Worm (Caenorhabditis elegans) whole organism, midembryonic: ENCODE results near the gene C55A6.7.

Experiments
- T22C8.4 ChIP-seq: fragments of 200-800 bp; sonication (Bioruptor generic); IDR thresholded peaks from 2 replicates; pipeline ENCODE4 v1.3.6; 2022; ENCODE audit warnings: missing genetic modification characterization, missing compliant biosample characterization
- cog-1 ChIP-seq: sonication (generic microtip); optimal IDR thresholded peaks from 2 replicates; lab custom pipeline; 2016; ENCODE audit warnings: missing genetic modification characterization, missing compliant biosample characterization
- flt-1 ChIP-seq: fragments of 200-800 bp; sonication (Bioruptor generic); IDR thresholded peaks from 2 replicates; pipeline ENCODE4 v1.3.6; 2022; ENCODE audit warnings: missing genetic modification characterization, missing compliant biosample characterization
- klf-2 ChIP-seq: fragments of 200-800 bp; sonication (Bioruptor generic); conservative IDR thresholded peaks from 2 replicates; pipeline ENCODE4 v1.3.6; 2022; ENCODE audit warnings: missing genetic modification reagents, missing genetic modification characterization, missing compliant biosample characterization
- med-1 ChIP-seq: sonication (generic microtip); optimal IDR thresholded peaks from 2 replicates; lab custom pipeline; 2017; ENCODE audit warnings: missing genetic modification characterization, mild to moderate bottlenecking, missing compliant biosample characterization, antibody characterized with exemption, missing genetic modification reagents; ENCODE audit not compliant: insufficient read depth
- ref-1 ChIP-seq: fragments of 200-800 bp; sonication (Bioruptor generic); conservative IDR thresholded peaks from 2 replicates; pipeline ENCODE4 v1.3.6; 2022; ENCODE audit warnings: missing genetic modification reagents, missing genetic modification characterization, missing compliant biosample characterization
- tab-1 ChIP-seq: fragments of 200-800 bp; sonication (Bioruptor generic); IDR thresholded peaks from 2 replicates; pipeline ENCODE4 v1.3.6; 2022; ENCODE audit warnings: missing genetic modification characterization, missing compliant biosample characterization
- ztf-23 ChIP-seq: fragments of 200-800 bp; sonication (Bioruptor generic); IDR thresholded peaks from 2 replicates; pipeline ENCODE4 v1.3.6; 2022; ENCODE audit warnings: missing genetic modification reagents, missing genetic modification characterization, missing compliant biosample characterization
- ztf-29 ChIP-seq: fragments of 200-800 bp; sonication (Bioruptor generic); IDR thresholded peaks from 2 replicates; pipeline ENCODE4 v1.3.6; 2022; ENCODE audit warnings: missing genetic modification reagents, missing genetic modification characterization, missing compliant biosample characterization

DNA sequence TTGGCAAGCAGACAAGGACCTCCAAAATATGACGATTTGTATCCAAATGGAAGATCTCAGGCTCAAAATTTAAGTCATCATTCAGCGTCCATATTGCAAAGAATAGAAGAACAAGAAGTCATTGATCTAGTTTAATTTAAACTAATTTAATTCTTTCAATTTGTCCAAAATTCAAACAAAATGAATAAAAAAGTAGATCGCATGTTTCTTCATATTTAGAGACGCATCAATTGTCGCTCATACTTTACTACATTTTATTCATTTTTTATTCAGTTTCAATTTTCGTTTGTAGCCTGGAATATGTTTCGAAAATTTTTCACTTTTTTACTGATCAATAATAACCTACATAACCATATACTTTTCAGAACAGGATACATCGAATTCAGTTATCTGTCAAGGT is 27.9 kb downstream of the C55A6.7 start, which contains the start of gene T11F9.21:
- TF ChIP-seq cog-1 (tag; lab: Kevin White, UChicago) (no peak), ref-1 (GFP tag; lab: Robert Waterston, UW) (no peak), ztf-29 (GFP tag; lab: Robert Waterston, UW) (no peak), T22C8.4 (GFP tag; lab: Robert Waterston, UW) (no peak), med-1 (GFP tag; lab: Kevin White, UChicago) (no peak), flt-1 (GFP tag; lab: Robert Waterston, UW) (no peak), ztf-23 (no peak), klf-2 (GFP tag; lab: Robert Waterston, UW) (no peak), tab-1 (no peak)
